Fruit fly (Drosophila melanogaster): ENCODE data around the gene tinc.

DNA sequence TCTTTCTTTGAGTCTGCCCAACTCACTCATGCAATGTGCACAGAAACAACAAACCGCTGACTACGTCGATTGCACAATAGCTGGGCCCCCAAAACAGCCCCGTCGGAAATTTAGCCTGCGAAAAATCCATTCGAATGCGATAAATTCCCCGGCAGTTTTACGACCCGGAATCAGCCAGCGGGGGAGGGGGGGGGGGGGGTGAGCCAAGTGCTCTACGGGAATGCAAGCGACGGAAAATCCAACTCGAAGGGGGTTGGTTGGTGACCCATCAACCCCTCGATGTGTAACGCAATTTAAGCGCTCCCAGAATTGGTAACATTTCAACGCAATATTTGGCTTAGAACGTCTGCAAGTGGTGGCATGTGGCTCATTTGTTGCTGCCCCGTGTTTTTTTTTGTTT lies 35.6 kb downstream of the tinc start:
- TF ChIP-seq CTCF (optimal IDR thresholded peaks at IDR 0.05) (no peak), CG8478 (optimal IDR thresholded peaks at IDR 0.05) (no peak)
